Worm (Caenorhabditis elegans) whole organism, young adult: ENCODE measurements around the gene C55C3.7.

Source experiments
- B0019.2 ChIP-seq: fragments of 200-800 bp; sonication (Bioruptor generic); conservative IDR thresholded peaks from 2 replicates; pipeline ENCODE4 v1.3.6; 2022; ENCODE audit warnings: missing genetic modification reagents, missing genetic modification characterization, missing compliant biosample characterization
- F22D6.2 ChIP-seq: sonication (generic microtip); optimal IDR thresholded peaks from 2 replicates; lab custom pipeline; 2016; ENCODE audit warnings: mild to moderate bottlenecking, missing genetic modification characterization, missing compliant biosample characterization
- F55B11.4 ChIP-seq: sonication (generic microtip); optimal IDR thresholded peaks from 2 replicates; lab custom pipeline; 2016; ENCODE audit warnings: missing compliant biosample characterization, missing genetic modification characterization, borderline replicate concordance; ENCODE audit not compliant: insufficient read depth
- K11D2.4 ChIP-seq: fragments of 200-800 bp; sonication (Bioruptor generic); IDR thresholded peaks from 2 replicates; pipeline ENCODE4 v1.3.6; 2022; ENCODE audit warnings: missing genetic modification reagents, missing genetic modification characterization, missing compliant biosample characterization
- K12H6.12 ChIP-seq: fragments of 200-800 bp; sonication (Bioruptor generic); optimal IDR thresholded peaks from 2 replicates; lab custom pipeline; 2018; ENCODE audit warnings: mild to moderate bottlenecking, missing genetic modification characterization, missing compliant biosample characterization
- T07F8.4 ChIP-seq: sonication (generic microtip); optimal IDR thresholded peaks from 2 replicates; lab custom pipeline; 2016; ENCODE audit warnings: mild to moderate bottlenecking, missing genetic modification characterization, moderate library complexity, missing compliant biosample characterization
- Y56A3A.18 ChIP-seq: fragments of 200-800 bp; sonication (Bioruptor generic); IDR thresholded peaks from 2 replicates; pipeline ENCODE4 v1.3.6; 2022; ENCODE audit warnings: missing genetic modification reagents, missing genetic modification characterization, missing compliant biosample characterization
- ZK185.1 ChIP-seq: sonication (generic microtip); optimal IDR thresholded peaks from 2 replicates; lab custom pipeline; 2016; ENCODE audit warnings: mild to moderate bottlenecking, missing genetic modification characterization, missing compliant biosample characterization; ENCODE audit not compliant: poor library complexity, severe bottlenecking
- aptf-2 ChIP-seq: fragments of 200-800 bp; sonication (Bioruptor generic); conservative IDR thresholded peaks from 2 replicates; pipeline ENCODE4 v1.3.6; 2022; ENCODE audit warnings: missing genetic modification reagents, missing genetic modification characterization, missing compliant biosample characterization
- cebp-1 ChIP-seq, 2 experiments: fragments of 200-800 bp in 1 of 2; sonication (Bioruptor generic) in 1 of 2; sonication (generic microtip) in 1 of 2; IDR thresholded peaks in 1 of 2; optimal IDR thresholded peaks in 1 of 2; 2 replicates each; pipeline versions ENCODE4 v1.3.6 to Lab custom; 2017 to 2022; ENCODE audit warnings: missing compliant biosample characterization in 2 of 2, missing genetic modification characterization in 2 of 2, mild to moderate bottlenecking in 1 of 2, missing genetic modification reagents in 1 of 2, moderate library complexity in 1 of 2
- chd-7 ChIP-seq: sonication (generic microtip); optimal IDR thresholded peaks from 2 replicates; lab custom pipeline; 2016; ENCODE audit warnings: mild to moderate bottlenecking, missing genetic modification characterization, moderate library complexity, missing compliant biosample characterization
- dox-1 ChIP-seq: fragments of 200-800 bp; sonication (Bioruptor generic); IDR thresholded peaks from 2 replicates; pipeline ENCODE4 v1.3.6; 2022; ENCODE audit warnings: missing genetic modification reagents, missing genetic modification characterization, missing compliant biosample characterization
- egrh-3 ChIP-seq: fragments of 200-800 bp; sonication (Bioruptor generic); IDR thresholded peaks from 2 replicates; pipeline ENCODE4 v1.3.6; 2022; ENCODE audit warnings: missing genetic modification reagents, missing genetic modification characterization, missing compliant biosample characterization
- ets-4 ChIP-seq: fragments of 200-800 bp; sonication (Bioruptor generic); optimal IDR thresholded peaks from 2 replicates; lab custom pipeline; 2018; ENCODE audit warnings: mild to moderate bottlenecking, missing genetic modification characterization, missing compliant biosample characterization
- hlh-26 ChIP-seq: fragments of 200-800 bp; sonication (Bioruptor generic); conservative IDR thresholded peaks from 2 replicates; pipeline ENCODE4 v1.3.6; 2022; ENCODE audit warnings: missing genetic modification reagents, missing genetic modification characterization, missing compliant biosample characterization
- hmg-20 ChIP-seq: fragments of 200-800 bp; sonication (Bioruptor generic); IDR thresholded peaks from 2 replicates; pipeline ENCODE4 v1.3.6; 2022; ENCODE audit warnings: missing genetic modification reagents, missing genetic modification characterization, missing compliant biosample characterization
- let-526 ChIP-seq: fragments of 200-800 bp; sonication (Bioruptor generic); IDR thresholded peaks from 2 replicates; pipeline ENCODE4 v1.3.6; 2022; ENCODE audit warnings: missing genetic modification reagents, missing genetic modification characterization, missing compliant biosample characterization
- madf-6 ChIP-seq: fragments of 200-800 bp; sonication (Bioruptor generic); IDR thresholded peaks from 2 replicates; pipeline ENCODE4 v1.3.6; 2022; ENCODE audit warnings: missing genetic modification reagents, missing genetic modification characterization, missing compliant biosample characterization
- madf-8 ChIP-seq: fragments of 200-800 bp; sonication (Bioruptor generic); conservative IDR thresholded peaks from 2 replicates; pipeline ENCODE4 v1.3.6; 2022; ENCODE audit warnings: missing genetic modification reagents, missing genetic modification characterization, missing compliant biosample characterization
- mel-28 ChIP-seq: sonication (generic microtip); optimal IDR thresholded peaks from 2 replicates; lab custom pipeline; 2016; ENCODE audit warnings: borderline replicate concordance, mild to moderate bottlenecking, missing genetic modification characterization, missing compliant biosample characterization
- mes-4 ChIP-seq: sonication (generic microtip); optimal IDR thresholded peaks from 2 replicates; lab custom pipeline; 2016; ENCODE audit warnings: missing genotype, missing genetic modification characterization, missing compliant biosample characterization
- nfya-1 ChIP-seq: sonication (generic microtip); optimal IDR thresholded peaks from 2 replicates; lab custom pipeline; 2017; ENCODE audit warnings: antibody characterized with exemption, missing compliant biosample characterization, missing genetic modification characterization, borderline replicate concordance; ENCODE audit not compliant: insufficient read depth
- nfyb-1 ChIP-seq: fragments of 200-800 bp; sonication (Bioruptor generic); IDR thresholded peaks from 2 replicates; pipeline ENCODE4 v1.3.6; 2022; ENCODE audit warnings: missing genetic modification reagents, missing genetic modification characterization, missing compliant biosample characterization
- nhr-120 ChIP-seq: fragments of 200-800 bp; sonication (Bioruptor generic); IDR thresholded peaks from 2 replicates; pipeline ENCODE4 v1.3.6; 2022; ENCODE audit warnings: missing genetic modification characterization, missing compliant biosample characterization
- nhr-80 ChIP-seq: sonication (generic microtip); optimal IDR thresholded peaks from 2 replicates; lab custom pipeline; 2016; ENCODE audit warnings: missing genetic modification characterization, missing compliant biosample characterization
- rec-8 ChIP-seq, 2 experiments: sonication (generic microtip); optimal IDR thresholded peaks; 2 replicates each; lab custom pipeline; 2016; ENCODE audit warnings: mild to moderate bottlenecking in 2 of 2, missing genetic modification characterization in 2 of 2, missing genetic modification reagents in 2 of 2, missing genotype in 2 of 2, missing biosample characterization in 1 of 2, missing compliant biosample characterization in 1 of 2, moderate library complexity in 1 of 2
- sdz-38 ChIP-seq: sonication (generic microtip); optimal IDR thresholded peaks from 2 replicates; lab custom pipeline; 2016; ENCODE audit warnings: missing genotype, missing genetic modification characterization, missing compliant biosample characterization
- tbp1 ChIP-seq: fragments of 200-800 bp; sonication (Bioruptor generic); optimal IDR thresholded peaks from 2 replicates; lab custom pipeline; 2018; ENCODE audit warnings: mild to moderate bottlenecking, missing genetic modification characterization, missing compliant biosample characterization
- tbx-9 ChIP-seq: sonication (generic microtip); optimal IDR thresholded peaks from 2 replicates; lab custom pipeline; 2016; ENCODE audit warnings: borderline replicate concordance, missing genetic modification characterization, inconsistent platforms, missing compliant biosample characterization
- tlf-1 ChIP-seq: fragments of 200-800 bp; sonication (Bioruptor generic); optimal IDR thresholded peaks from 2 replicates; lab custom pipeline; 2018; ENCODE audit warnings: mild to moderate bottlenecking, missing genetic modification characterization, missing compliant biosample characterization
- unc-130 ChIP-seq: sonication (generic microtip); optimal IDR thresholded peaks from 2 replicates; lab custom pipeline; 2016; ENCODE audit warnings: missing genetic modification reagents, missing genetic modification characterization, missing compliant biosample characterization
- zfh-2 ChIP-seq: fragments of 200-800 bp; sonication (Bioruptor generic); conservative IDR thresholded peaks from 2 replicates; pipeline ENCODE4 v1.3.6; 2022; ENCODE audit warnings: missing genetic modification reagents, missing genetic modification characterization, missing compliant biosample characterization
- zim-3 ChIP-seq: sonication (generic microtip); optimal IDR thresholded peaks from 2 replicates; lab custom pipeline; 2017; ENCODE audit warnings: mild to moderate bottlenecking, missing genetic modification characterization, moderate library complexity, missing compliant biosample characterization
- ztf-22 ChIP-seq: fragments of 200-800 bp; sonication (Bioruptor generic); optimal IDR thresholded peaks from 2 replicates; lab custom pipeline; 2018; ENCODE audit warnings: mild to moderate bottlenecking, missing genetic modification characterization, moderate library complexity, missing compliant biosample characterization
- ztf-25 ChIP-seq: fragments of 200-800 bp; sonication (Bioruptor generic); IDR thresholded peaks from 2 replicates; pipeline ENCODE4 v1.3.6; 2022; ENCODE audit warnings: missing genetic modification reagents, missing genetic modification characterization, missing compliant biosample characterization

The C55C3.7 gene

DNA sequence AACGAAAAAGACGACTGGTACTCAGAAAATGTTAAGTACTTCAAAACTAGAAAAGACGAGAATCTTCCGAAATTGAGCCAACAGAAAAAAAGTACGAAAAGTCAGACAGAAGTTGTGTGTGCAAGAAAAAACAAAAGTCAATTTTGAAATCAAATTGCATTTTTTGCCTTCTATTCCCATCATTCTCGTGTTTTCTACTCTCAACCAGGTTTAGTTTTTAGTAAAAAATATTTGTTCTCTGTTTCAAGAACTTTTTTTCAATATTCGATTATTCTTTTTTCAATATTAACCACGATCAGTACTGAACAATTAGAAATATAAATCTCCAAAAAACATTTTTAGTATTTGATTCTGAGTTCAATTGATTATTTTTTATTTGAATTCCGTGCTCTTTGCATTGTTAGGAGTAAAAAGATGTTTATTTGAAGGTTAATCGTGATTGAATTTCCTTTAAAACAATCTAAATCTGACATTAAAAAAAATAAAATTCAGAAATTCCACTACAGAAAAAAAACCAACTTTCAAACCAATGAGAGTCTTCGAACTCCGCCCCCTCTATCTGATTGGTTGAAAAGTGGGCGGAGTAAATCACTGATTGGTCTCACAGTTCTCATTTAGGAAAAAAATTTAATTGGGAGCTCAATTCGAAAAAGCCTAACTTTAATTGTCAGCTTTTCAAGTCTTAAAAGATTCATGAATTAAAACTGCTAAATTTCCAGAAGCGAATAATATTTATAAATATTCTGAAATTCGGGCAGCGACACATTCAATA lies 33.1 kb upstream of the C55C3.7 start:
- TF ChIP-seq tlf-1 (GFP tag; lab: Kevin White, UChicago): no peak
- TF ChIP-seq madf-6: no peak
- TF ChIP-seq nfyb-1 (GFP tag; lab: Robert Waterston, UW): peak; percentile 85
- no peak for TF ChIP-seq mel-28
- TF ChIP-seq, all 124 proteins: peak for 1

DNA sequence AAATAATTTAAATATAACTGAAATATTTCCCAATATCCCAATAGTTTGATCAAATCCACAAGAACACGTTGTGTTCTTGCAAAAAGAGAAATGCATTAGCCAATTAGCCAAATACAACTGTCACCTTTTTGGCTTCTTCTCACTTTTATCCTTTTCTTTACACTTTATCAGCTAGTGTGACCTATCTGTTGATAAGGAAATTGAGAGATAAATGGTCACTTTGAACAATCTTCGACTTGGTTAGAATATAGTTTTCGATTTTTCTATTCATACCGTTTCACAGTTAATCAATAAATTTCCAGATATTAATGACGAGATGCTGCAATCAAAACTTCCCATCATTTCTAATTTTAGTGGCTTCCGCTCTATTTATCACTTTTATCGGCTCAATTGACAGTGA lies 26.3 kb upstream of the C55C3.7 start, which contains the start of gene C55C3.1:
Gene C55C3.1 (plus strand): TSS at position 301 of the 400 bp plus-strand sequence.
- TF ChIP-seq zfh-2 (GFP tag; lab: Robert Waterston, UW): no peak
- TF ChIP-seq cebp-1 (GFP tag; IDR thresholded peaks at IDR 0.05; lab: Robert Waterston, UW): no peak
- TF ChIP-seq cebp-1 (tag; optimal IDR thresholded peaks at IDR 0.05; lab: Kevin White, UChicago): no peak
- TF ChIP-seq chd-7 (tag; lab: Kevin White, UChicago): no peak
- no peak for TF ChIP-seq Y56A3A.18
- no peak for TF ChIP-seq egrh-3 (GFP tag; lab: Robert Waterston, UW)
- no peak for TF ChIP-seq B0019.2
- TF ChIP-seq, all 124 proteins: peak for 0

DNA sequence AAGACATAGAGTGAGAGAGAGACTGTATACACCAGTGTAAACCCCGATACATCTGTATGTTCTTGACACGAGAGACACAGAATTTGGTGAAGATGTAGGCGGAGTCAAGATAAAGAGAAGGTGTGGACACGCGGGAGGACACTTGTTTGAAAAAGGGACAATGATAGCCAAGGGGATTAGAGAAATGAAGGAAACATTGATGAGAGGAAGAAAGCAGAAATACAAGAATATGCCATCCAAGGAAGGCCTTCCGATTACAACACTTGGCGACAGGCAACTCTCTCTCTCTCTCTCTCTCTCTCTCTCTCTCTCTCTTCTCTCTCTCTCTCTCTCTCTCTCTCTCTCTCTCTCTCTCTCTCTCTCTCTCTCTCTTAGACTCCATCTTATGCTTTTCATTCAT lies 24.2 kb upstream of the C55C3.7 start:
- TF ChIP-seq tbp1 (GFP tag; lab: Kevin White, UChicago) (no peak), ZK185.1 (no peak), T07F8.4 (tag; lab: Kevin White, UChicago) (no peak), F22D6.2 (no peak), sdz-38 (tag; lab: Kevin White, UChicago) (no peak), let-526 (GFP tag; lab: Robert Waterston, UW) (no peak), F55B11.4 (tag; lab: Kevin White, UChicago) (no peak), nfyb-1 (GFP tag; lab: Robert Waterston, UW) (no peak), mes-4 (tag; lab: Kevin White, UChicago) (no peak), chd-7 (tag; lab: Kevin White, UChicago) (no peak), K11D2.4 (GFP tag; lab: Robert Waterston, UW) (no peak), ztf-22 (GFP tag; lab: Kevin White, UChicago) (no peak), unc-130 (GFP tag; lab: Kevin White, UChicago) (no peak), rec-8 (tag; optimal IDR thresholded peaks at IDR 0.05; lab: Kevin White, UChicago) (no peak), hlh-26 (GFP tag; lab: Robert Waterston, UW) (no peak), K12H6.12 (tag; lab: Kevin White, UChicago) (no peak), tbx-9 (tag; lab: Kevin White, UChicago) (no peak), ztf-25 (GFP tag; lab: Robert Waterston, UW) (no peak), aptf-2 (GFP tag; lab: Robert Waterston, UW) (no peak), dox-1 (GFP tag; lab: Robert Waterston, UW) (no peak)

DNA sequence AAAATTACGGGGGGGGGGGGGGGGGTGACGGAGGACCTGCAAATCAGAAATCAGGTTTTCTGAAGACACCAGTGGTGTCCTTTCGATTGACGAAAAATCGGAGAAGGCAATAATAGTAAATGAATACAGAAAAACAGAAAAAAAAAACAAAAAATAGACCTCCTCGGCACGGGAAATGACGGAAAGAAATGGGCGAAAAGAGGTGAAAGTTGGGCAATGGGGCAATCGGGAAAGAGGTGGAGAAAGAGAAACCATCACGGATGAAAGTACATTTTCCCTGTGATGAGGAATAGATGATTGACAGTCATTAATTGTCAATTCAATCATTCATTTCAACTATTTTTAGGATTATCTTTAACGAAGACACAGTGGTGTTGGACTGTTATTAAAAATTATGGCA lies 21.5 kb upstream of the C55C3.7 start:
- no peak for TF ChIP-seq madf-8
- TF ChIP-seq nhr-120 (GFP tag; lab: Robert Waterston, UW): no peak
- no peak for TF ChIP-seq B0019.2
- TF ChIP-seq sdz-38 (tag; lab: Kevin White, UChicago): no peak
- TF ChIP-seq hmg-20 (GFP tag; lab: Robert Waterston, UW): no peak
- no peak for TF ChIP-seq nfya-1 (tag; lab: Kevin White, UChicago)
- TF ChIP-seq K12H6.12 (tag; lab: Kevin White, UChicago): no peak
- TF ChIP-seq ets-4: no peak
- no peak for TF ChIP-seq zim-3 (tag; lab: Kevin White, UChicago)
- no peak for TF ChIP-seq tbx-9 (tag; lab: Kevin White, UChicago)
- no peak for TF ChIP-seq nhr-80
- TF ChIP-seq, all 124 proteins: peak for 0
